Fruit fly (Drosophila melanogaster): Measurements from ENCODE around the gene CG1958.

The CG1958 gene

DNA sequence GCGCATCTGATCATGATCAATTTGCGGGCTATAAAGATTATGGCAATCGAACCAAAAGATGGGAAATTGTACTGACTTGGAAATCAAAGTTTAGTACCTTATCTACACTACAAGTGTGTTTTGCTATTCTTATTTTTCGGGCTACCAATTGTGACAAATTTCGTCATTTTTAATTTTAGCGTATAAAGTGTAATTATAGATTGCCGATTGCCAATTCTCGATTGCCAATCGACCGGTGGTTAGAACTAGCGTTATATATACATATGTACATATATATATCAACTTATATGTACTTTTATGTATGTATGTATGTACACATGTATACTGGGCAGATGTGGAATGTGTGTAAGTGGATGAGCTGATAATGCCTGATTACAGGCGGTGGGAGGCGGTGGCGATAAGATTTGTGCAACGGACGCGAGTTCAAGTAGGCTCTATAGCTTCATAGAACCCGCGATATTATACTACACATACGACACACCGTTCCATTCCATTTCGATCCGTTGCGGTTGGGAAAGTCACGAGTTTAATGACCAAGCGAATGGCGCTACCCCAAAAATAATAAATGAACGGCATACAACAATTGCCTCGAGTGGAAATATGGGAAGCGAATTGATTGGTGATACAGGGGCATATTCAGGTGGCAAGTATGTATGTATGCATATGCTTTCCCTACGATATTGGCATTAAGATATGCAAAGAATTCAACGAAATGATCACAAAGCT lies 49.4 kb downstream of the CG1958 start (continued):
- TF ChIP-seq Asciz (GFP tag; optimal IDR thresholded peaks at IDR 0.05) (no peak), CG14860 (GFP tag; IDR thresholded peaks at IDR 0.05; ENCODE audit: partially characterized antibody) (no peak), pfk (GFP tag; optimal IDR thresholded peaks at IDR 0.05) (peak; percentile 89), Fer2 (tag; optimal IDR thresholded peaks at IDR 0.05) (no peak), Hr51 (GFP tag; optimal IDR thresholded peaks at IDR 0.05) (no peak), CG6791 (GFP tag; IDR thresholded peaks at IDR 0.05; ENCODE audit: partially characterized antibody) (no peak), tio (GFP tag; optimal IDR thresholded peaks at IDR 0.05) (no peak), p53 (GFP tag; optimal IDR thresholded peaks at IDR 0.05) (no peak), Meics (GFP tag; optimal IDR thresholded peaks at IDR 0.05) (no peak), CG17385 (GFP tag; optimal IDR thresholded peaks at IDR 0.05) (no peak), Optix (GFP tag; IDR thresholded peaks at IDR 0.05) (no peak), vnd (GFP tag; IDR thresholded peaks at IDR 0.05; ENCODE audit: partially characterized antibody) (no peak), fu2 (GFP tag; optimal IDR thresholded peaks at IDR 0.05) (no peak), CG31224 (GFP tag; IDR thresholded peaks at IDR 0.05) (no peak), sug (tag; optimal IDR thresholded peaks at IDR 0.05) (peak; percentile 83), Rx (GFP tag; IDR thresholded peaks at IDR 0.05) (no peak), CG6272 (GFP tag; IDR thresholded peaks at IDR 0.05) (no peak), bsh (GFP tag; optimal IDR thresholded peaks at IDR 0.05) (no peak), E2f1 (GFP tag; IDR thresholded peaks at IDR 0.05) (no peak), trh (GFP tag; optimal IDR thresholded peaks at IDR 0.05) (no peak), Med (GFP tag) (peak; percentile 50)

Measured in whole organism, embryonic.